Worm (Caenorhabditis elegans): Measurements from ENCODE around the gene glt-6.

Gene glt-6

DNA sequence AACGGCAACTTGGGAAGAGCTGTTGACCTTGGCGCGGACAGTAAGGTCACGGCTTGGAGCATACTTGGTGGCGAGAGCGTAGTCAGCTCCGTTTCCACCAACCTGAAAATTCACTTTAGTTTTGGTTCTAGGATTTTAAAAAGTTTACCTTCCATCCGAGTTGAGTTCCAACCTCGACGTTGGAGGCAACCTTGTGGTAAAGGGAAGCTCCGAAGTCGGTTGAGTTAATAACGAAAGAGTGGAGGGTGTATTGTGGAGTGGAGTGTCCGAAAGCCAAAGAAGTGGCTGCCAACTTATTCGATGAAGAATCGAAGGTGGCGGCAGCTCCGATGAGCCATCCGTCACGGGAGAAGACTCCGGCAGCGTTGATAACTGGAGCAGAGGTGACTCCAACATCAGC, 3.3 kb downstream of the glt-6 start:
- no peak for TF ChIP-seq nhr-11 (tag; optimal IDR thresholded peaks at IDR 0.05)
- TF ChIP-seq nhr-21 (tag; optimal IDR thresholded peaks at IDR 0.05) = no peak
- no peak for TF ChIP-seq elt-3 (tag; optimal IDR thresholded peaks at IDR 0.05)
- TF ChIP-seq mab-5 (tag; optimal IDR thresholded peaks at IDR 0.05) = no peak

DNA sequence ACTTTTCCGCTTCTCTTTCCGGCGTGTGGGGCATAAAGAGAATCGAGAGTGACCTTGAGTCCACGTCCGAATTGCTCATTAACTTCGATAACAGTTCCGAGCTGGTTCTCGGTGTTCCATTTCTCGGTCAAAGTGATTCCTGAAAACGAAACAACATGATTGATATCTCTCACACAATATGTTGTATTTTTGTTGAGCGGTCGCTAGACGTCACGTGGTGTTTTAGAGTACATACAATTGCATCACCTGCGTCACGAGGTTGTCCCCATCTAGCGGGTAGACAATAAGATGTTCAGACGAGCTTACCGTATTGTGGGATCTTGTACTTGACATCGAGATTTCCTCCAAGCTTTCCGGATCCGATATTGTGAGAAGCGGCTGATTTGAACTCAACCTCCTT, 3.9 kb downstream of the glt-6 start:
- TF ChIP-seq lsy-2 (tag; optimal IDR thresholded peaks at IDR 0.05) (peak in 1 of 2 experiments; percentile 61), ztf-1 (GFP tag; conservative IDR thresholded peaks at IDR 0.05) (no peak), mdl-1 (tag; optimal IDR thresholded peaks at IDR 0.05) (peak in 1 of 2 experiments; percentile 1), aly-2 (tag; optimal IDR thresholded peaks at IDR 0.05) (no peak), nhr-21 (tag; optimal IDR thresholded peaks at IDR 0.05) (peak; percentile 65), F13H6.1 (tag; optimal IDR thresholded peaks at IDR 0.05) (peak; percentile 35), gmeb-1 (tag; optimal IDR thresholded peaks at IDR 0.05) (peak; percentile 56), sem-4 (tag; optimal IDR thresholded peaks at IDR 0.05) (peak; percentile 22), ceh-82 (tag; optimal IDR thresholded peaks at IDR 0.05) (no peak), C34F6.9 (tag; optimal IDR thresholded peaks at IDR 0.05) (peak; percentile 24), mab-5 (tag; optimal IDR thresholded peaks at IDR 0.05) (no peak), alr-1 (tag; optimal IDR thresholded peaks at IDR 0.05) (no peak), ztf-11 (tag; optimal IDR thresholded peaks at IDR 0.05) (no peak), nhr-129 (tag; optimal IDR thresholded peaks at IDR 0.05) (peak; percentile 99), sma-3 (GFP tag; optimal IDR thresholded peaks at IDR 0.05) (peak; percentile 28), nhr-23 (tag; optimal IDR thresholded peaks at IDR 0.05) (no peak), lin-13 (GFP tag; optimal IDR thresholded peaks at IDR 0.05) (peak; percentile 21), crh-2 (tag; optimal IDR thresholded peaks at IDR 0.05) (peak; percentile 29), blmp-1 (tag; optimal IDR thresholded peaks at IDR 0.05; ENCODE audit: insufficient read depth) (no peak), skn-1 (tag; optimal IDR thresholded peaks at IDR 0.05) (no peak), ztf-4 (tag; optimal IDR thresholded peaks at IDR 0.05) (no peak), ceh-16 (tag; optimal IDR thresholded peaks at IDR 0.05) (no peak), dmd-4 (tag; optimal IDR thresholded peaks at IDR 0.05) (no peak), ama-1 (optimal IDR thresholded peaks at IDR 0.05) (peak; percentile 35), sma-9 (GFP tag; optimal IDR thresholded peaks at IDR 0.05) (peak; percentile 62), sma-9 (tag; optimal IDR thresholded peaks at IDR 0.05) (no peak), zag-1 (tag; optimal IDR thresholded peaks at IDR 0.05) (no peak), nhr-77 (tag; optimal IDR thresholded peaks at IDR 0.05) (no peak), nhr-25 (tag; optimal IDR thresholded peaks at IDR 0.05) (peak; percentile 58)

DNA sequence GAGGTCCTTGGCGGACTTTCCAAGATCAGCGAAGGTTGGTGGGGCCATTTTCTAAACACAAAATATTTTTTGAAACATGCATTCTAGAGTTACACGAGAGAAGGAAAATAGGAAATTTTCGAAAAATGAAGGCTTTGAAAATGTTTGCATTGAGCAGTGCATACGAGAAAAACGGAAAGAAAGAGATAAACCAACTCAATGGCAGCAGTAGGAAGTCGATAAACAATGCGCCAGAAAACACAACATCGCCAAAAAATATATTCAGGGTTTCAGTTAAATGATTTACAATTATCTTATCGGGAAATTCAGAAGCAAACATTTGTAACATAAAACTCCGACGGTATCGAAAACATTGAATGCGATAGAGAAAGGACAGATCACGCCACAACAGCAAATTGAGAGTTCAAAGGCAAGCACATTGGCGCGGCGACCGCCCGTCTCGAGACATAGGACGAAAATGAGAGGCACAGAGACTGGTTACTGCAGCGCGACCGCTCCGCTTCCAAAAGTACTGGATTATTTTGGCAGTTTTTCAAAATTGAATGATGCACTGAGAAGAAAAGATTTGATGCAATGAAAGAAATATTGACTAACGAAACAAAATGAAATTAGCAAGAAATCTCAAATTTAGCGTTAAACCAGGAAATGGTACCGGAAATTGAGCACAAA, 4.6 kb downstream of the glt-6 start, which contains the start of the genes vdac-1 and R05G6.5:
Gene vdac-1 (minus strand): TSS at position 51 of the 669 bp plus-strand sequence.
Gene R05G6.5 (plus strand): TSS at position 527 of the 669 bp plus-strand sequence.
- TF ChIP-seq C34F6.9 (tag; optimal IDR thresholded peaks at IDR 0.05) (peak; percentile 77), ztf-4 (tag; optimal IDR thresholded peaks at IDR 0.05) (peak; percentile 51), egl-27 (tag; optimal IDR thresholded peaks at IDR 0.05) (peak; percentile 42), peb-1 (tag; optimal IDR thresholded peaks at IDR 0.05) (no peak), fos-1 (tag; optimal IDR thresholded peaks at IDR 0.05) (peak; percentile 88), unc-55 (GFP tag; optimal IDR thresholded peaks at IDR 0.05) (peak; percentile 85), ZK546.5 (tag; optimal IDR thresholded peaks at IDR 0.05) (no peak), lin-13 (GFP tag; optimal IDR thresholded peaks at IDR 0.05) (peak; percentile 80), lin-11 (tag; optimal IDR thresholded peaks at IDR 0.05) (peak; percentile 57), nhr-237 (tag; optimal IDR thresholded peaks at IDR 0.05) (no peak), unc-39 (tag; optimal IDR thresholded peaks at IDR 0.05) (no peak), sma-3 (GFP tag; optimal IDR thresholded peaks at IDR 0.05) (peak; percentile 86), mab-5 (tag; optimal IDR thresholded peaks at IDR 0.05) (no peak), gmeb-1 (tag; optimal IDR thresholded peaks at IDR 0.05) (peak; percentile 89), aly-2 (tag; optimal IDR thresholded peaks at IDR 0.05) (no peak), nhr-12 (tag; optimal IDR thresholded peaks at IDR 0.05) (no peak), crh-2 (tag; optimal IDR thresholded peaks at IDR 0.05) (peak; percentile 92), F13H6.1 (tag; optimal IDR thresholded peaks at IDR 0.05) (peak; percentile 81), nhr-129 (tag; optimal IDR thresholded peaks at IDR 0.05) (peak; percentile 87), ceh-16 (tag; optimal IDR thresholded peaks at IDR 0.05) (peak; percentile 27), nhr-11 (tag; optimal IDR thresholded peaks at IDR 0.05) (no peak), nhr-10 (tag; optimal IDR thresholded peaks at IDR 0.05) (no peak), sem-4 (tag; optimal IDR thresholded peaks at IDR 0.05) (peak; percentile 42), Y55F3AM.14 (GFP tag; optimal IDR thresholded peaks at IDR 0.05) (no peak), nhr-6 (tag; optimal IDR thresholded peaks at IDR 0.05) (peak; percentile 25), ztf-1 (GFP tag; conservative IDR thresholded peaks at IDR 0.05) (no peak), ama-1 (optimal IDR thresholded peaks at IDR 0.05) (peak; percentile 80), lin-39 (tag; optimal IDR thresholded peaks at IDR 0.05) (no peak), mdl-1 (tag; optimal IDR thresholded peaks at IDR 0.05) (peak; percentile 16 to 61), elt-3 (tag; optimal IDR thresholded peaks at IDR 0.05) (no peak), blmp-1 (tag; optimal IDR thresholded peaks at IDR 0.05; ENCODE audit: insufficient read depth) (peak; percentile 57), ceh-82 (tag; optimal IDR thresholded peaks at IDR 0.05) (no peak), dmd-4 (tag; optimal IDR thresholded peaks at IDR 0.05) (no peak), ztf-11 (tag; optimal IDR thresholded peaks at IDR 0.05) (no peak), alr-1 (tag; optimal IDR thresholded peaks at IDR 0.05) (no peak), nhr-25 (tag; optimal IDR thresholded peaks at IDR 0.05) (peak; percentile 77), sma-9 (GFP tag; optimal IDR thresholded peaks at IDR 0.05) (peak; percentile 59), sma-9 (tag; optimal IDR thresholded peaks at IDR 0.05) (no peak), lsy-2 (tag; optimal IDR thresholded peaks at IDR 0.05) (peak; percentile 49 to 86), snpc-4 (tag; optimal IDR thresholded peaks at IDR 0.05) (peak; percentile 44), zag-1 (tag; optimal IDR thresholded peaks at IDR 0.05) (peak; percentile 70), nhr-23 (tag; optimal IDR thresholded peaks at IDR 0.05) (no peak), nhr-21 (tag; optimal IDR thresholded peaks at IDR 0.05) (peak; percentile 74)

Measured in whole organism, L2 larva.